Worm (Caenorhabditis elegans): ENCODE data around the gene K10D2.5.
A peak's percentile ranks its signal among the peaks of the same experiment; 100 is the strongest.

The K10D2.5 gene

ce11 chrIII:5165211-5165610, 7.3 kb upstream of the K10D2.5 start, which contains the start of gene T10F2.2:
TSS of gene T10F2.2 (minus strand) at chrIII:5165311.
- TF ChIP-seq skn-1 (tag; optimal IDR thresholded peaks at IDR 0.05), result no peak
- no peak for TF ChIP-seq fkh-2 (tag; optimal IDR thresholded peaks at IDR 0.05)
- TF ChIP-seq ztf-11 (tag; optimal IDR thresholded peaks at IDR 0.05), result no peak
- no peak for TF ChIP-seq nhr-67 (tag; optimal IDR thresholded peaks at IDR 0.05)
- no peak for TF ChIP-seq lin-15B (tag; optimal IDR thresholded peaks at IDR 0.05)
- TF ChIP-seq ceh-82 (tag; optimal IDR thresholded peaks at IDR 0.05), result no peak
- TF ChIP-seq unc-39 (tag; optimal IDR thresholded peaks at IDR 0.05), result no peak
- no peak for TF ChIP-seq nhr-43 (tag; optimal IDR thresholded peaks at IDR 0.05; ENCODE audit: poor library complexity, severe bottlenecking)
- TF ChIP-seq lin-39 (tag; optimal IDR thresholded peaks at IDR 0.05), result no peak
- TF ChIP-seq ZK546.5 (tag; optimal IDR thresholded peaks at IDR 0.05), result no peak
- TF ChIP-seq ztf-4 (tag; optimal IDR thresholded peaks at IDR 0.05), result no peak
- TF ChIP-seq ceh-28 (tag; optimal IDR thresholded peaks at IDR 0.05), result no peak
- no peak for TF ChIP-seq fkh-10 (GFP tag; optimal IDR thresholded peaks at IDR 0.05)
- TF ChIP-seq eor-1 (tag; optimal IDR thresholded peaks at IDR 0.05), result no peak
- TF ChIP-seq mml-1 (tag; optimal IDR thresholded peaks at IDR 0.05), result no peak
- no peak for TF ChIP-seq nhr-77 (tag; optimal IDR thresholded peaks at IDR 0.05)
- no peak for TF ChIP-seq R02D3.7 (tag; optimal IDR thresholded peaks at IDR 0.05)
- no peak for TF ChIP-seq elt-3 (tag; optimal IDR thresholded peaks at IDR 0.05)

ce11 chrIII:5165745-5166144, 6.8 kb upstream of the K10D2.5 start:
- TF ChIP-seq elt-2 (tag; optimal IDR thresholded peaks at IDR 0.05) (no peak), aly-2 (tag; optimal IDR thresholded peaks at IDR 0.05) (no peak), unc-62 (GFP tag; optimal IDR thresholded peaks at IDR 0.05) (no peak), nhr-43 (tag; optimal IDR thresholded peaks at IDR 0.05; ENCODE audit: poor library complexity, severe bottlenecking) (peak; percentile 68), daf-12 (tag; optimal IDR thresholded peaks at IDR 0.05) (no peak), nhr-25 (tag; optimal IDR thresholded peaks at IDR 0.05) (peak; percentile 29)

DNA sequence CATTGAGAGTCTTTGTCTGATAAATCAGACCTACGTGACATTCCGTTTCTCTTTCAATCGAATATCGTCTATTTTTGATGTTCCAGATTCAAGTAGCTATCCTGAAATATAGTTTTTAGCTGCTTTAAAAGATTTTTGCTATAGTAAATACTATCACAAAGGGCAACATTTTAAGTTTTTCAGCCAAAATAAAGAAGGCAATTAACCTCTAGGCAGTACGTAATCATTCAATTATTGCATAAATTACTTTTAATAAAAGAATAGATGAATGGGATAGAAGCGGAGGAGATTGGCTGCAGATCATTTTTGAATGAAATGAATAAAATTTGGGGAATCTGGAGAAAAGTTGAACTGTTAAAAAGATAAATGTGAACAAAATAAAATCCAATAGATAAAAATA, 2.8 kb upstream of the K10D2.5 start, which contains the start of gene ulp-1:
Gene ulp-1 (minus strand): TSS at position 101 of the 400 bp plus-strand sequence.
- no peak for TF ChIP-seq eor-1 (tag; optimal IDR thresholded peaks at IDR 0.05)
- TF ChIP-seq nhr-12 (tag; optimal IDR thresholded peaks at IDR 0.05), result no peak
- TF ChIP-seq lsy-12 (tag; optimal IDR thresholded peaks at IDR 0.05), result no peak
- no peak for TF ChIP-seq ceh-16 (tag; optimal IDR thresholded peaks at IDR 0.05)
- TF ChIP-seq skn-1 (tag; optimal IDR thresholded peaks at IDR 0.05), result no peak
- TF ChIP-seq unc-62 (GFP tag; optimal IDR thresholded peaks at IDR 0.05), result no peak

ce11 chrIII:5171945-5172344, 575 bp upstream of the K10D2.5 start, which contains the start of gene prp-19:
TSS of gene prp-19 (minus strand) at chrIII:5172045.
- TF ChIP-seq nhr-11 (tag; optimal IDR thresholded peaks at IDR 0.05) (no peak), R02D3.7 (tag; optimal IDR thresholded peaks at IDR 0.05) (no peak), nhr-25 (tag; optimal IDR thresholded peaks at IDR 0.05) (no peak), unc-62 (GFP tag; optimal IDR thresholded peaks at IDR 0.05) (no peak), egl-27 (tag; optimal IDR thresholded peaks at IDR 0.05) (no peak), elt-2 (tag; optimal IDR thresholded peaks at IDR 0.05) (no peak), nhr-12 (tag; optimal IDR thresholded peaks at IDR 0.05) (no peak), fos-1 (tag; optimal IDR thresholded peaks at IDR 0.05) (no peak), skn-1 (tag; optimal IDR thresholded peaks at IDR 0.05) (no peak), fkh-10 (GFP tag; optimal IDR thresholded peaks at IDR 0.05) (no peak), unc-39 (tag; optimal IDR thresholded peaks at IDR 0.05) (no peak), hmg-11 (tag; optimal IDR thresholded peaks at IDR 0.05) (no peak), ztf-4 (tag; optimal IDR thresholded peaks at IDR 0.05) (no peak), ceh-16 (tag; optimal IDR thresholded peaks at IDR 0.05) (no peak), aly-2 (tag; optimal IDR thresholded peaks at IDR 0.05) (no peak), lsy-12 (tag; optimal IDR thresholded peaks at IDR 0.05) (no peak), pqm-1 (tag; optimal IDR thresholded peaks at IDR 0.05) (no peak), ZK546.5 (tag; optimal IDR thresholded peaks at IDR 0.05) (no peak), ama-1 (optimal IDR thresholded peaks at IDR 0.05) (no peak)

- TF ChIP-seq elt-3 (tag; optimal IDR thresholded peaks at IDR 0.05) (no peak), nfya-1 (tag; optimal IDR thresholded peaks at IDR 0.05; ENCODE audit: insufficient read depth) (no peak), jun-1 (tag; optimal IDR thresholded peaks at IDR 0.05) (no peak), fos-1 (tag; optimal IDR thresholded peaks at IDR 0.05) (no peak), nhr-77 (tag; optimal IDR thresholded peaks at IDR 0.05) (no peak), ztf-11 (tag; optimal IDR thresholded peaks at IDR 0.05) (no peak), pqm-1 (tag; optimal IDR thresholded peaks at IDR 0.05) (no peak), daf-12 (tag; optimal IDR thresholded peaks at IDR 0.05) (no peak), pha-4 (tag; optimal IDR thresholded peaks at IDR 0.05) (no peak), lin-15B (tag; optimal IDR thresholded peaks at IDR 0.05) (no peak), eor-1 (tag; optimal IDR thresholded peaks at IDR 0.05) (no peak), nhr-11 (tag; optimal IDR thresholded peaks at IDR 0.05) (no peak), elt-1 (tag; optimal IDR thresholded peaks at IDR 0.05) (no peak), lin-39 (tag; optimal IDR thresholded peaks at IDR 0.05) (no peak), elt-2 (tag; optimal IDR thresholded peaks at IDR 0.05) (no peak)
Measured at ce11 chrIII:5173139-5173538, 619 bp downstream of the K10D2.5 start, which contains the start of gene emb-1. TSS of gene emb-1 (plus strand) at chrIII:5173439.
